Worm (Caenorhabditis elegans): ENCODE data around the gene fbxa-144.

fbxa-144 gene

DNA sequence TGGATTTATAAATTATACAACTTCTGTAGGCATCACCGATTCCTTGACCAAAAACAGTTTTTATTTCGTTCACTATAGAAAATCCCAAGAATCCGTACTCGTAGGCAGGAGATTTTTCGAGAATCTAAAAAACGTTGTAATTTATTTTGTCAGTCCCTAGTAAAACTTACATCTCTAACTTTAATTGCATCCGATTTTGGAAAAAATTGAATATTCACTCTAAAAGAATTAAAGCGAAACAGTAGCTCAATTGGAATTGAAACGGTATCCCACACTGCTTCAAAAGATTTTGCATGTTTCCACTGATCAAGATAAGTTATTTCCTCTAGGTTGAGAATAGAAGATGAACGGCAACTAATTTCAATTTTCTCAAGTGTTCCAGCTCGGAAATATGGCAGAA lies 1.4 kb downstream of the fbxa-144 start, which contains the start of gene fbxa-142:
Gene fbxa-142, minus strand, starts transcription at position 101 of the 400 bp plus-strand sequence.
- TF ChIP-seq fkh-10 (GFP tag; optimal IDR thresholded peaks at IDR 0.05) (no peak), K09A11.1 (tag; optimal IDR thresholded peaks at IDR 0.05; ENCODE audit: insufficient read depth) (no peak), tbx-2 (tag; optimal IDR thresholded peaks at IDR 0.05) (no peak), pha-2 (tag; optimal IDR thresholded peaks at IDR 0.05) (no peak), pqm-1 (tag; optimal IDR thresholded peaks at IDR 0.05) (no peak), ceh-22 (tag; optimal IDR thresholded peaks at IDR 0.05) (no peak), hlh-30 (tag; optimal IDR thresholded peaks at IDR 0.05; ENCODE audit: insufficient read depth) (no peak), hlh-8 (tag; optimal IDR thresholded peaks at IDR 0.05) (no peak), pha-4 (tag; optimal IDR thresholded peaks at IDR 0.05) (no peak), sox-4 (tag; optimal IDR thresholded peaks at IDR 0.05) (no peak), tbx-7 (tag; optimal IDR thresholded peaks at IDR 0.05) (no peak), sox-2 (GFP tag; IDR thresholded peaks at IDR 0.05) (no peak), ceh-14 (tag; optimal IDR thresholded peaks at IDR 0.05) (no peak), pax-1 (tag; optimal IDR thresholded peaks at IDR 0.05) (no peak)

DNA sequence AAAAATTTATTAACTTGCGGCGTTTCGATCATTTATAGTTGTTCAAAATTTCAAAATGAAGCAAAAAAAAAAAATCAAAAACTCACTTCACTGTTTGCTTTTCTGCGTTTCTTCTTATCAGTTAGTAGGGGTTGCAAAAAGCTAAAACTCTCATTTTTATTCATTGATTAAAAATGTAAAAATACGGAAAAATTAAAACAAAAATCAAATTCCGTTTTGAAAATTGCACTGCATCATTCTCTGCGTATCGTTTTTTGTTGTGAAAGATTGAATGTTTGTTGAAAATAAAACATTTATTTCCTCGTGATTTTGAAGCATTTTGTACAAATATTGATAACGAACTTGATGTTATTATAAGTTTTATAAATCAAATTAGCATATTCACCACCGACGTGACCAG lies 3.5 kb downstream of the fbxa-144 start:
- no peak for TF ChIP-seq hlh-15 (tag; optimal IDR thresholded peaks at IDR 0.05)
- no peak for TF ChIP-seq fkh-10 (GFP tag; optimal IDR thresholded peaks at IDR 0.05)
- TF ChIP-seq pqm-1 (tag; optimal IDR thresholded peaks at IDR 0.05) = no peak
- no peak for TF ChIP-seq hlh-13 (GFP tag; optimal IDR thresholded peaks at IDR 0.05)
- no peak for TF ChIP-seq pat-9 (tag; optimal IDR thresholded peaks at IDR 0.05)
- no peak for TF ChIP-seq ceh-2 (tag; optimal IDR thresholded peaks at IDR 0.05)
- no peak for TF ChIP-seq tbx-7 (tag; optimal IDR thresholded peaks at IDR 0.05)
- no peak for TF ChIP-seq npax-4 (tag; optimal IDR thresholded peaks at IDR 0.05)
- no peak for TF ChIP-seq elt-4 (tag; optimal IDR thresholded peaks at IDR 0.05)
- no peak for TF ChIP-seq che-1 (tag; optimal IDR thresholded peaks at IDR 0.05)
- TF ChIP-seq dve-1 (tag; optimal IDR thresholded peaks at IDR 0.05) = no peak
- no peak for TF ChIP-seq pax-1 (tag; optimal IDR thresholded peaks at IDR 0.05)
- TF ChIP-seq hlh-8 (tag; optimal IDR thresholded peaks at IDR 0.05) = no peak
- TF ChIP-seq ceh-24 (tag; optimal IDR thresholded peaks at IDR 0.05) = no peak
- TF ChIP-seq ceh-31 (tag; optimal IDR thresholded peaks at IDR 0.05) = no peak
- no peak for TF ChIP-seq T23F11.4 (GFP tag; optimal IDR thresholded peaks at IDR 0.05)
- TF ChIP-seq ztf-16 (tag; optimal IDR thresholded peaks at IDR 0.05) = no peak
- no peak for TF ChIP-seq pag-3 (tag; optimal IDR thresholded peaks at IDR 0.05; ENCODE audit: borderline replicate concordance)

DNA sequence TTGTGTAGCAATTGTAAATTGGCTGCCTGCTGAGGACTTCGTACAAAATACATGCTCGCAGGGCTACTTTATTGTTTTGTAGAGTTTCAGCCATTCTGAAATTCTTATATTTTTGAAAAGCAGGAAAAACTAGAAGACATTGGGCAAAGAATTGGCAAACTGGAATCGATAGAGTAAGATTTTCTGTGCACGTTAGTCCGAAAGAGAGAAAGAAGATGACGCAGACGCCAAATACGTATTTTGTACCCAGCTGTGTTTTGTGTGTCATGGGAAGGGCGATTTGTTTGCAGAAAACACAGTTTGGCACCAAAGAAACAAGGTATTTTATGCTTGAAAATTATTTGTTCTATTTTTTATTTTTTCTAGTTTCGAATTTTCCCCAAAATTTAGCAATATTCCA lies 5.2 kb downstream of the fbxa-144 start, which contains the start of gene fbxa-143:
Gene fbxa-143, minus strand, starts transcription at position 101 of the 400 bp plus-strand sequence.
- TF ChIP-seq ceh-9 (tag; optimal IDR thresholded peaks at IDR 0.05) (no peak), pha-2 (tag; optimal IDR thresholded peaks at IDR 0.05) (no peak), mec-3 (tag; optimal IDR thresholded peaks at IDR 0.05; ENCODE audit: borderline replicate concordance) (no peak), unc-86 (tag; optimal IDR thresholded peaks at IDR 0.05) (no peak), hlh-13 (GFP tag; optimal IDR thresholded peaks at IDR 0.05) (no peak), unc-42 (tag; optimal IDR thresholded peaks at IDR 0.05) (no peak), tbx-7 (tag; optimal IDR thresholded peaks at IDR 0.05) (no peak), npax-4 (tag; optimal IDR thresholded peaks at IDR 0.05) (no peak), zip-5 (tag; optimal IDR thresholded peaks at IDR 0.05) (no peak), gmeb-2 (tag; optimal IDR thresholded peaks at IDR 0.05) (no peak), fax-1 (tag; optimal IDR thresholded peaks at IDR 0.05) (no peak)

DNA sequence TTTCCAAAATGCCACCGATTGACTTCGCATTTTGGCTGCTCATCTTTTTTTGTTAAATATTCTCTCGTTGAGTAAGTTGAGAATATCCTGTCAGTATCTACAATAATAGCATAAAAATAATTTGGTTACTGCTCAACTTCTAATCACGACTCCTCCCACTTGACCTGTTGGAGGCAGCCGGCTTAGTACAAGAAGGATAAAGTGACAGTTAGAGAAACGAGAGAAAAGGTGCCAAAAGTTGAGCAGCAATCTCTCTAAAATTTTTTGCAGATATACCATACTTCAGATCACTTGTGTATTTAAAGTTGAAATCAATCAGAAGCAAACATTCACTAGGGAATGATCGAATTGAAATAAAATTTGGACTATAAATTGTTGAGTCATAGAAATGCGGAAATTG lies 7.9 kb downstream of the fbxa-144 start, which contains the start of gene nhr-111:
Gene nhr-111, minus strand, starts transcription at position 101 of the 400 bp plus-strand sequence.
- TF ChIP-seq ets-4 (tag; optimal IDR thresholded peaks at IDR 0.05) (no peak), unc-86 (tag; optimal IDR thresholded peaks at IDR 0.05) (no peak), ama-1 (optimal IDR thresholded peaks at IDR 0.05) (no peak), K09A11.1 (tag; optimal IDR thresholded peaks at IDR 0.05; ENCODE audit: insufficient read depth) (no peak), pat-9 (tag; optimal IDR thresholded peaks at IDR 0.05) (no peak), T23F11.4 (GFP tag; optimal IDR thresholded peaks at IDR 0.05) (no peak), dve-1 (tag; optimal IDR thresholded peaks at IDR 0.05) (no peak), ceh-14 (tag; optimal IDR thresholded peaks at IDR 0.05) (no peak), C38D4.7 (GFP tag; optimal IDR thresholded peaks at IDR 0.05) (no peak), dmd-4 (tag; optimal IDR thresholded peaks at IDR 0.05; ENCODE audit: borderline replicate concordance) (no peak), gmeb-2 (tag; optimal IDR thresholded peaks at IDR 0.05) (no peak), ztf-16 (tag; optimal IDR thresholded peaks at IDR 0.05) (no peak), pax-1 (tag; optimal IDR thresholded peaks at IDR 0.05) (no peak), syd-9 (tag; optimal IDR thresholded peaks at IDR 0.05) (no peak)
